Worm (Caenorhabditis elegans) whole organism, early embryonic: Measurements from ENCODE around the gene mog-1.

ENCODE experiments used
- B0310.2 ChIP-seq: sonication (generic microtip); optimal IDR thresholded peaks from 2 replicates; lab custom pipeline; 2016; ENCODE audit warnings: mild to moderate bottlenecking, missing genetic modification characterization, missing compliant biosample characterization
- aly-1 ChIP-seq: sonication (generic microtip); optimal IDR thresholded peaks from 2 replicates; lab custom pipeline; 2016; ENCODE audit warnings: missing genetic modification characterization, missing compliant biosample characterization
- ama-1 ChIP-seq: fragments of 150-350 bp; optimal IDR thresholded peaks from 2 replicates; lab custom pipeline; 2014
- ceh-13 ChIP-seq: fragments of 200-800 bp; sonication (Bioruptor generic); optimal IDR thresholded peaks from 2 replicates; lab custom pipeline; 2018; ENCODE audit warnings: mild to moderate bottlenecking, missing genetic modification characterization, missing compliant biosample characterization
- ets-7 ChIP-seq: sonication (generic microtip); optimal IDR thresholded peaks from 2 replicates; lab custom pipeline; 2016; ENCODE audit warnings: missing genotype, missing genetic modification characterization, missing compliant biosample characterization
- flt-1 ChIP-seq: fragments of 200-800 bp; sonication (Bioruptor generic); IDR thresholded peaks from 2 replicates; pipeline ENCODE4 v1.3.6; 2022; ENCODE audit warnings: missing genetic modification characterization, missing compliant biosample characterization
- hmbx-1 ChIP-seq: sonication (generic microtip); optimal IDR thresholded peaks from 2 replicates; lab custom pipeline; 2016; ENCODE audit warnings: mild to moderate bottlenecking, missing genetic modification characterization, missing compliant biosample characterization
- hmg-4 ChIP-seq: fragments of 200-800 bp; sonication (Bioruptor generic); optimal IDR thresholded peaks from 2 replicates; lab custom pipeline; 2018; ENCODE audit warnings: mild to moderate bottlenecking, missing genetic modification characterization, missing compliant biosample characterization
- hnd-1 ChIP-seq: sonication (generic microtip); optimal IDR thresholded peaks from 2 replicates; lab custom pipeline; 2016; ENCODE audit warnings: missing genetic modification characterization, missing compliant biosample characterization
- pes-1 ChIP-seq: fragments of 200-800 bp; sonication (Bioruptor generic); IDR thresholded peaks from 2 replicates; pipeline ENCODE4 v1.3.6; 2022; ENCODE audit warnings: missing genetic modification reagents, missing genetic modification characterization, missing compliant biosample characterization
- scrt-1 ChIP-seq: fragments of 200-800 bp; sonication (Bioruptor generic); IDR thresholded peaks from 2 replicates; pipeline ENCODE4 v1.3.6; 2022; ENCODE audit warnings: missing genetic modification characterization, missing compliant biosample characterization
- sea-1 ChIP-seq: fragments of 200-800 bp; sonication (Bioruptor generic); conservative IDR thresholded peaks from 2 replicates; pipeline ENCODE4 v1.3.6; 2022; ENCODE audit warnings: missing genetic modification characterization, missing compliant biosample characterization
- tbx-11 ChIP-seq: fragments of 200-800 bp; sonication (Bioruptor generic); IDR thresholded peaks from 2 replicates; pipeline ENCODE4 v1.3.6; 2022; ENCODE audit warnings: missing genetic modification characterization, missing compliant biosample characterization
- tra-4 ChIP-seq: sonication (generic microtip); optimal IDR thresholded peaks from 2 replicates; lab custom pipeline; 2017; ENCODE audit warnings: missing genetic modification characterization, missing compliant biosample characterization

DNA sequence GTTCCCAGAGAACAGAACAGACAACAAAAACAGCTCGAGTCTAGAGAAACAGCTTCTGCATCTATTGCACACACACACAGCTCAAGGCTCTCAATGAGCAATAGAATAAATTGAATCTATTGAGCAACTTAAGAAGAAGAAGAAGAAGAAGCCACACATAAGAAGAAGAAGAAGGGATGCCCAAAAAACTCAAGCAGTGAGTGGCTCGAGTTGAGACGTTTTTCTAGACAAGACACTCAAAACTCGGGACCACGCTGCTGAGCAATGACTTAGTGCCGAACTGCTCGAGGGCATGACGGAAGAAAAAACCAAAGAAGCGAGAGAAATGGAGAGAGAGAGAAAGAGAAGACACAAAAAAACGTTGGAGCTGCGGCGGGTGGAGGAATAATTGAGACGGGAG, 50.7 kb downstream of the mog-1 start:
- no peak for TF ChIP-seq ama-1
- TF ChIP-seq ceh-13 (GFP tag; lab: Kevin White, UChicago) = no peak
- no peak for TF ChIP-seq scrt-1 (GFP tag; lab: Robert Waterston, UW)
- no peak for TF ChIP-seq hnd-1 (tag; lab: Kevin White, UChicago)
- TF ChIP-seq aly-1 = no peak
- no peak for TF ChIP-seq hmg-4 (GFP tag; lab: Kevin White, UChicago)
- no peak for TF ChIP-seq sea-1 (GFP tag; lab: Robert Waterston, UW)
- no peak for TF ChIP-seq B0310.2 (tag; lab: Kevin White, UChicago)
- no peak for TF ChIP-seq pes-1
- TF ChIP-seq ets-7 = no peak
- no peak for TF ChIP-seq tra-4
- TF ChIP-seq flt-1 (GFP tag; lab: Robert Waterston, UW) = no peak
- no peak for TF ChIP-seq tbx-11
- TF ChIP-seq hmbx-1 (tag; lab: Kevin White, UChicago) = no peak
